Worm (Caenorhabditis elegans) whole organism, young adult: ENCODE data around the gene dmd-7.
"Not testable (repeated sequence)": the region's sequence is repeated elsewhere in the genome, so short reads cannot be mapped to it uniquely, and the experiment has no call there.

Source experiments
- F23B12.7 ChIP-seq: sonication (generic microtip); optimal IDR thresholded peaks from 2 replicates; lab custom pipeline; 2017; ENCODE audit warnings: missing genetic modification characterization, mild to moderate bottlenecking, missing compliant biosample characterization, antibody characterized with exemption, moderate library complexity; ENCODE audit not compliant: insufficient read depth
- F49E8.2 ChIP-seq: sonication (generic microtip); optimal IDR thresholded peaks from 3 replicates; lab custom pipeline; 2017; ENCODE audit warnings: missing genetic modification characterization, mild to moderate bottlenecking, missing compliant biosample characterization, antibody characterized with exemption, moderate library complexity; ENCODE audit not compliant: insufficient read depth
- cebp-1 ChIP-seq, 2 experiments: fragments of 200-800 bp in 1 of 2; sonication (Bioruptor generic) in 1 of 2; sonication (generic microtip) in 1 of 2; IDR thresholded peaks in 1 of 2; optimal IDR thresholded peaks in 1 of 2; 2 replicates each; pipeline versions ENCODE4 v1.3.6 to Lab custom; 2017 to 2022; ENCODE audit warnings: missing compliant biosample characterization in 2 of 2, missing genetic modification characterization in 2 of 2, mild to moderate bottlenecking in 1 of 2, missing genetic modification reagents in 1 of 2, moderate library complexity in 1 of 2
- nfyb-1 ChIP-seq: fragments of 200-800 bp; sonication (Bioruptor generic); IDR thresholded peaks from 2 replicates; pipeline ENCODE4 v1.3.6; 2022; ENCODE audit warnings: missing genetic modification reagents, missing genetic modification characterization, missing compliant biosample characterization
- tbp1 ChIP-seq: fragments of 200-800 bp; sonication (Bioruptor generic); optimal IDR thresholded peaks from 2 replicates; lab custom pipeline; 2018; ENCODE audit warnings: mild to moderate bottlenecking, missing genetic modification characterization, missing compliant biosample characterization
- unc-130 ChIP-seq: sonication (generic microtip); optimal IDR thresholded peaks from 2 replicates; lab custom pipeline; 2016; ENCODE audit warnings: missing genetic modification reagents, missing genetic modification characterization, missing compliant biosample characterization

ce11 chrV:6296536-6296935, 49.8 kb downstream of the dmd-7 start:
- TF ChIP-seq F23B12.7; tbp1; unc-130 (GFP tag; lab: Kevin White, UChicago); cebp-1 (GFP tag; IDR thresholded peaks at IDR 0.05; lab: Robert Waterston, UW); cebp-1 (tag; optimal IDR thresholded peaks at IDR 0.05; lab: Kevin White, UChicago); nfyb-1 (GFP tag; lab: Robert Waterston, UW); F49E8.2 (tag; lab: Kevin White, UChicago): not testable (repeated sequence)
